Fruit fly (Drosophila melanogaster): Measurements from ENCODE around the gene lost.

lost gene

dm6 chr3R:4402884-4403705 is at the start of gene lost (continued):
- TF ChIP-seq croc (GFP tag; conservative IDR thresholded peaks at IDR 0.05) (no peak), ro (GFP tag; IDR thresholded peaks at IDR 0.05) (no peak), Ptx1 (GFP tag; IDR thresholded peaks at IDR 0.05) (peak; percentile 25; the same call in 1 of the 2 replicates), Oaz (GFP tag; IDR thresholded peaks at IDR 0.05) (no peak), CG12659 (GFP tag; optimal IDR thresholded peaks at IDR 0.05) (peak; percentile 80), bigmax (GFP tag; optimal IDR thresholded peaks at IDR 0.05) (peak; percentile 41), hth (optimal IDR thresholded peaks at IDR 0.05) (no peak), Blimp-1 (GFP tag; optimal IDR thresholded peaks at IDR 0.05) (no peak), gem (tag; optimal IDR thresholded peaks at IDR 0.05) (peak; percentile 40), CG7372 (GFP tag; IDR thresholded peaks at IDR 0.05) (no peak), ewg (GFP tag; optimal IDR thresholded peaks at IDR 0.05) (peak; percentile 28), pzg (GFP tag; optimal IDR thresholded peaks at IDR 0.05) (peak; percentile 90), crc (GFP tag; optimal IDR thresholded peaks at IDR 0.05) (no peak), CG11723 (GFP tag; optimal IDR thresholded peaks at IDR 0.05) (peak; percentile 65), so (GFP tag; IDR thresholded peaks at IDR 0.05) (no peak; the same call in 2 of the 3 replicates), lilli (GFP tag; optimal IDR thresholded peaks at IDR 0.05) (peak; percentile 36), PHDP (tag; optimal IDR thresholded peaks at IDR 0.05) (peak; percentile 33), CG3726 (GFP tag; IDR thresholded peaks at IDR 0.05) (no peak), CG10209 (GFP tag; optimal IDR thresholded peaks at IDR 0.05) (no peak), exex (tag; optimal IDR thresholded peaks at IDR 0.05) (peak; percentile 17), ara (GFP tag; IDR thresholded peaks at IDR 0.05) (peak; percentile 51; the same call in 1 of the 2 replicates), CG9727 (GFP tag; optimal IDR thresholded peaks at IDR 0.05) (peak; percentile 33), CG17186 (GFP tag; optimal IDR thresholded peaks at IDR 0.05) (peak; percentile 55), Eip74EF (GFP tag; optimal IDR thresholded peaks at IDR 0.05) (no peak), jumu (GFP tag; optimal IDR thresholded peaks at IDR 0.05) (no peak), Chrac-16 (GFP tag; optimal IDR thresholded peaks at IDR 0.05) (no peak), Sry-δ (GFP tag; optimal IDR thresholded peaks at IDR 0.05) (peak; percentile 85), Dip3 (GFP tag; optimal IDR thresholded peaks at IDR 0.05) (no peak), chif (GFP tag; optimal IDR thresholded peaks at IDR 0.05) (no peak), kay (GFP tag; optimal IDR thresholded peaks at IDR 0.05) (no peak), CG7987 (GFP tag; optimal IDR thresholded peaks at IDR 0.05) (peak; percentile 38), CG17912 (GFP tag; optimal IDR thresholded peaks at IDR 0.05) (no peak), ind (GFP tag; optimal IDR thresholded peaks at IDR 0.05) (no peak), CG15479 (GFP tag; optimal IDR thresholded peaks at IDR 0.05) (peak; percentile 4), peb (GFP tag; IDR thresholded peaks at IDR 0.05) (no peak), vvl (GFP tag; IDR thresholded peaks at IDR 0.05) (peak; percentile 56), tap (tag; optimal IDR thresholded peaks at IDR 0.05) (peak; percentile 9), Atf-2 (GFP tag; optimal IDR thresholded peaks at IDR 0.05) (no peak), chm (GFP tag; IDR thresholded peaks at IDR 0.05) (no peak), dpn (GFP tag; optimal IDR thresholded peaks at IDR 0.05) (peak in 1 of 2 experiments; percentile 25), twi (tag; optimal IDR thresholded peaks at IDR 0.05) (no peak), CG16813 (GFP tag; IDR thresholded peaks at IDR 0.05; ENCODE audit: partially characterized antibody) (peak; percentile 98), CG12071 (GFP tag; optimal IDR thresholded peaks at IDR 0.05) (no peak), CG7745 (tag; optimal IDR thresholded peaks at IDR 0.05) (no peak), Atf3 (GFP tag; optimal IDR thresholded peaks at IDR 0.05) (no peak), CG30020 (tag; optimal IDR thresholded peaks at IDR 0.05) (peak; percentile 93), CG2202 (tag; optimal IDR thresholded peaks at IDR 0.05) (no peak), br (optimal IDR thresholded peaks at IDR 0.05) (no peak), CG9215 (GFP tag; IDR thresholded peaks at IDR 0.05) (no peak), CG6854 (GFP tag; optimal IDR thresholded peaks at IDR 0.05) (no peak)

Measured in whole organism, embryonic.